Fruit fly (Drosophila melanogaster) whole organism, embryonic: ENCODE measurements around the gene spas.

Experiments
- CG11456 ChIP-seq: fragments of 200-800 bp; sonication (Bioruptor generic); IDR thresholded peaks from 3 replicates; pipeline ENCODE4 v1.3.6; 2022; ENCODE audit warnings: missing biosample characterization, missing genetic modification characterization
- CG11504 ChIP-seq: fragments of 200-800 bp; sonication (Bioruptor generic); optimal IDR thresholded peaks from 3 replicates; lab custom pipeline; 2019; ENCODE audit warnings: missing biosample characterization, mild to moderate bottlenecking, missing genetic modification characterization, moderate library complexity
- CG12071 ChIP-seq: fragments of 200-800 bp; sonication (Bioruptor generic); optimal IDR thresholded peaks from 3 replicates; lab custom pipeline; 2018; ENCODE audit warnings: missing biosample characterization, mild to moderate bottlenecking, missing genetic modification characterization
- CG13287 ChIP-seq: fragments of 200-800 bp; sonication (Bioruptor generic); IDR thresholded peaks from 2 replicates; pipeline ENCODE4 v1.3.6; 2022; ENCODE audit warnings: missing biosample characterization, missing genetic modification characterization; ENCODE audit not compliant: partially characterized antibody
- CG15011 ChIP-seq: fragments of 200-800 bp; sonication (Bioruptor generic); optimal IDR thresholded peaks from 3 replicates; lab custom pipeline; 2018; ENCODE audit warnings: missing biosample characterization, mild to moderate bottlenecking, missing genetic modification characterization
- CG1603 ChIP-seq: fragments of 200-800 bp; sonication (Bioruptor generic); optimal IDR thresholded peaks from 2 replicates; lab custom pipeline; 2019; ENCODE audit warnings: missing biosample characterization, mild to moderate bottlenecking, missing genetic modification characterization, moderate library complexity
- CG17829 ChIP-seq: fragments of 200-800 bp; optimal IDR thresholded peaks from 2 replicates; lab custom pipeline; 2019; ENCODE audit warnings: missing biosample characterization, mild to moderate bottlenecking, missing genetic modification characterization, moderate library complexity
- CG18011 ChIP-seq: fragments of 200-800 bp; sonication (Bioruptor generic); optimal IDR thresholded peaks from 2 replicates; lab custom pipeline; 2017; ENCODE audit warnings: missing biosample characterization, missing genetic modification characterization, mild to moderate bottlenecking, moderate library complexity, missing genotype
- CG3163 ChIP-seq: fragments of 200-800 bp; sonication (Bioruptor generic); optimal IDR thresholded peaks from 3 replicates; lab custom pipeline; 2016; ENCODE audit warnings: missing biosample characterization, missing genetic modification characterization
- CG3407 ChIP-seq: fragments of 200-800 bp; sonication (Bioruptor generic); optimal IDR thresholded peaks from 2 replicates; lab custom pipeline; 2018; ENCODE audit warnings: missing biosample characterization, mild to moderate bottlenecking, missing genetic modification characterization
- CG3847 ChIP-seq: fragments of 200-800 bp; sonication (Bioruptor generic); IDR thresholded peaks from 2 replicates; pipeline ENCODE4 v1.3.6; 2022; ENCODE audit warnings: missing biosample characterization, missing genetic modification characterization
- CG4854 ChIP-seq: fragments of 200-800 bp; sonication (Bioruptor generic); optimal IDR thresholded peaks from 2 replicates; lab custom pipeline; 2016; ENCODE audit warnings: missing biosample characterization, missing genetic modification characterization, inconsistent platforms
- CG7556 ChIP-seq: fragments of 200-800 bp; sonication (Bioruptor generic); optimal IDR thresholded peaks from 2 replicates; lab custom pipeline; 2017; ENCODE audit warnings: missing biosample characterization, mild to moderate bottlenecking, missing genetic modification characterization
- CG7745 ChIP-seq: fragments of 200-800 bp; sonication (Bioruptor generic); optimal IDR thresholded peaks from 2 replicates; lab custom pipeline; 2018; ENCODE audit warnings: missing biosample characterization, mild to moderate bottlenecking, missing genetic modification characterization, moderate library complexity
- CG7987 ChIP-seq: fragments of 200-800 bp; sonication (Bioruptor generic); optimal IDR thresholded peaks from 2 replicates; lab custom pipeline; 2018; ENCODE audit warnings: missing biosample characterization, mild to moderate bottlenecking, missing genetic modification characterization, moderate library complexity
- CG8388 ChIP-seq: fragments of 200-800 bp; sonication (Bioruptor generic); optimal IDR thresholded peaks from 2 replicates; lab custom pipeline; 2019; ENCODE audit warnings: missing biosample characterization, mild to moderate bottlenecking, missing genetic modification characterization, moderate library complexity
- CG8944 ChIP-seq: fragments of 200-800 bp; sonication (Bioruptor generic); optimal IDR thresholded peaks from 3 replicates; lab custom pipeline; 2016; ENCODE audit warnings: missing biosample characterization, missing genetic modification characterization
- CG9817 ChIP-seq: fragments of 200-800 bp; sonication (Bioruptor generic); optimal IDR thresholded peaks from 2 replicates; lab custom pipeline; 2018; ENCODE audit warnings: missing biosample characterization, mild to moderate bottlenecking, missing genetic modification characterization, moderate library complexity
- D19A ChIP-seq: fragments of 200-800 bp; optimal IDR thresholded peaks from 3 replicates; lab custom pipeline; 2019; ENCODE audit warnings: missing biosample characterization, mild to moderate bottlenecking, missing genetic modification characterization, moderate library complexity
- Dbx ChIP-seq: fragments of 200-800 bp; sonication (Bioruptor generic); IDR thresholded peaks from 3 replicates; pipeline ENCODE4 v1.3.6; 2022; ENCODE audit warnings: missing biosample characterization, missing genetic modification characterization
- Dfd ChIP-seq, 2 experiments: fragments of >200 bp; optimal IDR thresholded peaks; 2 replicates each; lab custom pipeline; 2017; ENCODE audit warnings: missing biosample characterization in 2 of 2, missing genetic modification characterization in 2 of 2
- Dp ChIP-seq: fragments of 200-800 bp; sonication (Bioruptor generic); optimal IDR thresholded peaks from 2 replicates; lab custom pipeline; 2018; ENCODE audit warnings: missing biosample characterization, mild to moderate bottlenecking, missing genetic modification characterization, moderate library complexity
- E2f2 ChIP-seq: fragments of 200-800 bp; sonication (Bioruptor generic); IDR thresholded peaks from 2 replicates; pipeline ENCODE4 v1.3.6; 2022; ENCODE audit warnings: missing biosample characterization, missing genetic modification characterization
- ERR ChIP-seq: fragments of 200-800 bp; sonication (Bioruptor generic); optimal IDR thresholded peaks from 2 replicates; lab custom pipeline; 2016; ENCODE audit warnings: missing biosample characterization, missing genetic modification characterization
- H15 ChIP-seq: fragments of 200-800 bp; sonication (Bioruptor generic); IDR thresholded peaks from 3 replicates; pipeline ENCODE4 v1.3.6; 2022; ENCODE audit warnings: missing biosample characterization, missing genetic modification characterization
- HLH54F ChIP-seq: fragments of 200-800 bp; sonication (Bioruptor generic); optimal IDR thresholded peaks from 3 replicates; lab custom pipeline; 2016; ENCODE audit warnings: missing biosample characterization, missing genetic modification characterization
- Lhr ChIP-seq: fragments of 200-800 bp; sonication (Bioruptor generic); optimal IDR thresholded peaks from 3 replicates; lab custom pipeline; 2017; ENCODE audit warnings: mild to moderate bottlenecking, missing biosample characterization, missing genetic modification reagents, missing genetic modification characterization
- Lim3 ChIP-seq: fragments of 200-800 bp; sonication (Bioruptor generic); IDR thresholded peaks from 2 replicates; pipeline ENCODE4 v1.3.6; 2022; ENCODE audit warnings: missing biosample characterization, missing genetic modification characterization
- Rx ChIP-seq: fragments of 200-800 bp; sonication (Bioruptor generic); IDR thresholded peaks from 2 replicates; pipeline ENCODE4 v1.3.6; 2022; ENCODE audit warnings: missing biosample characterization, missing genetic modification characterization
- TFAM ChIP-seq: fragments of 200-800 bp; sonication (Bioruptor generic); optimal IDR thresholded peaks from 2 replicates; lab custom pipeline; 2017; ENCODE audit warnings: missing biosample characterization, missing genetic modification characterization, inconsistent platforms
- Xbp1 ChIP-seq: fragments of 200-800 bp; sonication (Bioruptor generic); optimal IDR thresholded peaks from 3 replicates; lab custom pipeline; 2016; ENCODE audit warnings: missing biosample characterization, mild to moderate bottlenecking, missing genetic modification characterization
- Xrp1 ChIP-seq: fragments of 200-800 bp; sonication (Bioruptor generic); IDR thresholded peaks from 2 replicates; pipeline ENCODE4 v1.3.6; 2022; ENCODE audit warnings: missing biosample characterization, missing genetic modification characterization
- caup ChIP-seq: fragments of 200-800 bp; sonication (Bioruptor generic); optimal IDR thresholded peaks from 3 replicates; lab custom pipeline; 2017; ENCODE audit warnings: missing biosample characterization, mild to moderate bottlenecking, missing genetic modification characterization, moderate library complexity; ENCODE audit not compliant: severe bottlenecking
- chinmo ChIP-seq: fragments of 200-800 bp; sonication (Bioruptor generic); IDR thresholded peaks from 4 replicates; pipeline ENCODE4 v1.3.6; 2022; ENCODE audit warnings: missing biosample characterization, missing genetic modification characterization; ENCODE audit not compliant: partially characterized antibody
- croc ChIP-seq: fragments of 200-800 bp; sonication (Bioruptor generic); conservative IDR thresholded peaks from 3 replicates; pipeline ENCODE4 v1.3.6; 2022; ENCODE audit warnings: missing biosample characterization, missing genetic modification characterization
- ems ChIP-seq: fragments of 200-800 bp; sonication (Bioruptor generic); optimal IDR thresholded peaks from 3 replicates; lab custom pipeline; 2016; ENCODE audit warnings: missing biosample characterization, missing genetic modification characterization
- en ChIP-seq: fragments of 200-800 bp; sonication (Bioruptor generic); optimal IDR thresholded peaks from 2 replicates; lab custom pipeline; 2016; ENCODE audit warnings: missing biosample characterization, missing genetic modification characterization
- fd3F ChIP-seq: fragments of 200-800 bp; sonication (Bioruptor generic); optimal IDR thresholded peaks from 2 replicates; lab custom pipeline; 2018; ENCODE audit warnings: missing biosample characterization, mild to moderate bottlenecking, missing genetic modification characterization, moderate library complexity
- fd96Cb ChIP-seq: fragments of 200-800 bp; sonication (Bioruptor generic); optimal IDR thresholded peaks from 2 replicates; lab custom pipeline; 2018; ENCODE audit warnings: missing biosample characterization, mild to moderate bottlenecking, missing genetic modification characterization, moderate library complexity
- kah ChIP-seq: fragments of 200-800 bp; sonication (Bioruptor generic); optimal IDR thresholded peaks from 2 replicates; lab custom pipeline; 2018; ENCODE audit warnings: missing biosample characterization, mild to moderate bottlenecking, missing genetic modification characterization
- klu ChIP-seq: fragments of 200-800 bp; sonication (Bioruptor generic); IDR thresholded peaks from 2 replicates; pipeline ENCODE4 v1.3.6; 2022; ENCODE audit warnings: missing biosample characterization, missing genetic modification characterization
- nom ChIP-seq: fragments of 200-800 bp; sonication (Bioruptor generic); optimal IDR thresholded peaks from 2 replicates; lab custom pipeline; 2017; ENCODE audit warnings: missing biosample characterization, missing genetic modification characterization, mild to moderate bottlenecking, moderate library complexity, missing genetic modification reagents
- pnt ChIP-seq: fragments of 200-800 bp; sonication (Bioruptor generic); optimal IDR thresholded peaks from 3 replicates; lab custom pipeline; 2016; ENCODE audit warnings: missing biosample characterization, missing genetic modification characterization
- ranshi ChIP-seq: fragments of 200-800 bp; sonication (Bioruptor generic); IDR thresholded peaks from 2 replicates; pipeline ENCODE4 v1.3.6; 2022; ENCODE audit warnings: missing biosample characterization, missing genetic modification characterization
- salm ChIP-seq: fragments of 200-800 bp; sonication (Bioruptor generic); optimal IDR thresholded peaks from 2 replicates; lab custom pipeline; 2018; ENCODE audit warnings: missing biosample characterization, mild to moderate bottlenecking, missing genetic modification characterization
- sens ChIP-seq: fragments of 200-800 bp; sonication (Bioruptor generic); peaks from one replicate; lab custom pipeline; 2016; ENCODE audit warnings: missing biosample characterization, missing genetic modification characterization
- sens-2 ChIP-seq: fragments of 200-800 bp; sonication (Bioruptor generic); IDR thresholded peaks from 2 replicates; pipeline ENCODE4 v1.3.6; 2022; ENCODE audit warnings: missing biosample characterization, missing genetic modification characterization
- stc ChIP-seq: fragments of 200-800 bp; sonication (Bioruptor generic); IDR thresholded peaks from 2 replicates; pipeline ENCODE4 v1.3.6; 2022; ENCODE audit warnings: missing biosample characterization, missing genetic modification characterization
- sug ChIP-seq: fragments of 200-800 bp; optimal IDR thresholded peaks from 2 replicates; lab custom pipeline; 2019; ENCODE audit warnings: missing biosample characterization, mild to moderate bottlenecking, missing genetic modification characterization, moderate library complexity
- zen ChIP-seq: fragments of 200-800 bp; sonication (Bioruptor generic); optimal IDR thresholded peaks from 3 replicates; lab custom pipeline; 2018; ENCODE audit warnings: missing biosample characterization, mild to moderate bottlenecking, missing genetic modification characterization, moderate library complexity

spas gene

DNA sequence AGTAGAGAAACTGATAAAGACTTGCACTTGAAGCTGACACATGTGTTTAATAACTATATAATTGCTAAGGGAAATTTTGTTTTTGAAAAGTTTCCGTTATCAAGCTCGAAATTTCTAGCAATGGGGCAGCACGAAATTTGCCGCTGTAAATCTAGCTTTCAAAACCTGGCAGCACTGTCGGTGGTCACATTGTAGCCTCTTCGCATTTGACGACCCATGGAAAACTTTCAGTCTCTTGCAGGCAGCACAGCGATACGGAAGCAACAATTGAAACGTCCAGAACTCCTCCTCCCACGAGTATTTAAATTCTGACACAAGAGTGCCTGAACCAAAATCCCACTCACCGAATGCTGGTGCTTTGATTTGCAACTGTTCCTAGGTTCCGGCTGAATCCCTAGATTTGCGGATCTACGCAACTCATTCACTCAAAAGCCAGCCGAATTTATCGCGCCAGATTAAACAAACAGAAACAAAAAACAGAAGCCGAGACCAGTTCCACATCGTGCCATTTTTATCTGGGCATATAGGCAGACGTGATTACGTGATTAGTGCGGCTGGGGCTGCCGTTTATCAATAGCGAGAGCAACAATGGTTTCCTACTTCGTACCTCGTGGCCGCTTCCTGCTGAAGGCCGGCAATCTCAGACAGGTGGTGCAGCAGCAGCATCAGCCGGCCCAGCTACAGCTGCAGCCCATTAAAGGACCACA is 13.6 kb downstream of the spas start (continued):
- no peak for TF ChIP-seq chinmo (GFP tag; lab: Robert Waterston, UW)
- 0 out of 2 replicates have a peak, but pooled peaks have one; percentile 19 for TF ChIP-seq stc (GFP tag; lab: Robert Waterston, UW)
- TF ChIP-seq CG17829 (tag; lab: Kevin White, UChicago): peak; percentile 26
- no peak for TF ChIP-seq sens-2
- TF ChIP-seq fd96Cb: no peak
- no peak for TF ChIP-seq CG18011 (GFP tag; lab: Kevin White, UChicago)
- TF ChIP-seq CG11456 (GFP tag; lab: Robert Waterston, UW): peak; percentile 56; the same call in 1 of the 3 replicates
- TF ChIP-seq Xbp1 (GFP tag; lab: Kevin White, UChicago): no peak
- no peak for TF ChIP-seq CG8388
- no peak for TF ChIP-seq CG3163 (GFP tag; lab: Kevin White, UChicago)
- TF ChIP-seq ranshi (GFP tag; lab: Robert Waterston, UW): no peak
- TF ChIP-seq CG1603: peak; percentile 17
- TF ChIP-seq zen (tag; lab: Kevin White, UChicago): no peak
- peak; percentile 39 for TF ChIP-seq sug
- no peak for TF ChIP-seq en (GFP tag; lab: Kevin White, UChicago)
- no peak for TF ChIP-seq Dp (GFP tag; lab: Kevin White, UChicago)
- peak; percentile 31; the same call in 1 of the 2 replicates for TF ChIP-seq CG13287 (GFP tag; lab: Robert Waterston, UW)
- peak; percentile 61 for TF ChIP-seq sens (GFP tag; lab: Kevin White, UChicago)
- no peak for TF ChIP-seq CG4854 (GFP tag; lab: Kevin White, UChicago)
- TF ChIP-seq TFAM (GFP tag; lab: Kevin White, UChicago): no peak
- TF ChIP-seq Xrp1 (GFP tag; lab: Robert Waterston, UW): no peak
- TF ChIP-seq CG8944: no peak
- TF ChIP-seq klu (GFP tag; lab: Robert Waterston, UW): no peak
- no peak for TF ChIP-seq Lim3 (GFP tag; lab: Robert Waterston, UW)
- no peak for TF ChIP-seq CG15011 (GFP tag; lab: Kevin White, UChicago)
- TF ChIP-seq salm (tag; lab: Kevin White, UChicago): no peak
- TF ChIP-seq Dfd (GFP tag; optimal IDR thresholded peaks at IDR 0.05; lab: Kevin White, UChicago): no peak
- TF ChIP-seq fd3F (GFP tag; lab: Kevin White, UChicago): no peak
- TF ChIP-seq CG7987 (GFP tag; lab: Kevin White, UChicago): no peak
- no peak for TF ChIP-seq D19A
- peak; percentile 23 for TF ChIP-seq CG9817 (tag; lab: Kevin White, UChicago)
- TF ChIP-seq CG7556: no peak
- TF ChIP-seq CG12071 (GFP tag; lab: Kevin White, UChicago): no peak
- peak; percentile 40 for TF ChIP-seq ERR (GFP tag; lab: Kevin White, UChicago)
- no peak for TF ChIP-seq kah
- TF ChIP-seq CG3407 (GFP tag; lab: Kevin White, UChicago): no peak
- peak; percentile 42; the same call in 1 of the 2 replicates for TF ChIP-seq E2f2 (GFP tag; lab: Robert Waterston, UW)
- no peak for TF ChIP-seq Lhr (GFP tag; lab: Kevin White, UChicago)
- no peak for TF ChIP-seq CG3847 (GFP tag; lab: Robert Waterston, UW)
- no peak for TF ChIP-seq Rx (GFP tag; lab: Robert Waterston, UW)
- TF ChIP-seq croc (GFP tag; lab: Robert Waterston, UW): no peak
- TF ChIP-seq caup (GFP tag; lab: Kevin White, UChicago): peak; percentile 36
- TF ChIP-seq Dbx: no peak
- TF ChIP-seq CG7745: no peak
- no peak for TF ChIP-seq HLH54F (GFP tag; lab: Kevin White, UChicago)
- no peak for TF ChIP-seq CG11504 (tag; lab: Kevin White, UChicago)
- no peak for TF ChIP-seq ems (GFP tag; lab: Kevin White, UChicago)
- TF ChIP-seq pnt (GFP tag; lab: Kevin White, UChicago): no peak
- TF ChIP-seq H15 (GFP tag; lab: Robert Waterston, UW): no peak
- TF ChIP-seq nom (GFP tag; lab: Kevin White, UChicago): no peak
